Worm (Caenorhabditis elegans) whole organism, young adult: ENCODE data around the gene R186.8.
"Not testable (repeated sequence)": the region's sequence is repeated elsewhere in the genome, so short reads cannot be mapped to it uniquely, and the experiment has no call there.

Experiments used
- B0019.2 ChIP-seq: fragments of 200-800 bp; sonication (Bioruptor generic); conservative IDR thresholded peaks from 2 replicates; pipeline ENCODE4 v1.3.6; 2022; ENCODE audit warnings: missing genetic modification reagents, missing genetic modification characterization, missing compliant biosample characterization
- B0261.1 ChIP-seq: sonication (generic microtip); optimal IDR thresholded peaks from 2 replicates; lab custom pipeline; 2016; ENCODE audit warnings: mild to moderate bottlenecking, missing genetic modification characterization, moderate library complexity, missing compliant biosample characterization
- B0336.3 ChIP-seq: fragments of 200-800 bp; sonication (Bioruptor generic); IDR thresholded peaks from 2 replicates; pipeline ENCODE4 v1.3.6; 2022; ENCODE audit warnings: missing genetic modification characterization, missing compliant biosample characterization
- C06A6.2 ChIP-seq: fragments of 200-800 bp; sonication (Bioruptor generic); conservative IDR thresholded peaks from 2 replicates; pipeline ENCODE4 v1.3.6; 2022; ENCODE audit warnings: missing genetic modification characterization, missing compliant biosample characterization
- D2030.7 ChIP-seq: fragments of 200-800 bp; sonication (Bioruptor generic); IDR thresholded peaks from 2 replicates; pipeline ENCODE4 v1.3.6; 2022; ENCODE audit warnings: missing genetic modification reagents, missing genetic modification characterization, missing compliant biosample characterization
- F37B4.10 ChIP-seq: fragments of 200-800 bp; sonication (Bioruptor generic); IDR thresholded peaks from 2 replicates; pipeline ENCODE4 v1.3.6; 2022; ENCODE audit warnings: missing genetic modification characterization, missing compliant biosample characterization
- K11D2.4 ChIP-seq: fragments of 200-800 bp; sonication (Bioruptor generic); IDR thresholded peaks from 2 replicates; pipeline ENCODE4 v1.3.6; 2022; ENCODE audit warnings: missing genetic modification reagents, missing genetic modification characterization, missing compliant biosample characterization
- K12H6.12 ChIP-seq: fragments of 200-800 bp; sonication (Bioruptor generic); optimal IDR thresholded peaks from 2 replicates; lab custom pipeline; 2018; ENCODE audit warnings: mild to moderate bottlenecking, missing genetic modification characterization, missing compliant biosample characterization
- Y53G8AR.9 ChIP-seq: fragments of 200-800 bp; sonication (Bioruptor generic); conservative IDR thresholded peaks from 2 replicates; pipeline ENCODE4 v1.3.6; 2022; ENCODE audit warnings: missing genetic modification reagents, missing genetic modification characterization, missing compliant biosample characterization
- Y67H2A.10 ChIP-seq: fragments of 200-800 bp; sonication (Bioruptor generic); conservative IDR thresholded peaks from 2 replicates; pipeline ENCODE4 v1.3.6; 2022; ENCODE audit warnings: missing genetic modification reagents, missing genetic modification characterization, missing compliant biosample characterization
- Y95B8A.8 ChIP-seq: fragments of 200-800 bp; sonication (Bioruptor generic); IDR thresholded peaks from 2 replicates; pipeline ENCODE4 v1.3.6; 2022; ENCODE audit warnings: missing genetic modification reagents, missing genetic modification characterization, missing compliant biosample characterization
- attf-3 ChIP-seq: fragments of 200-800 bp; sonication (Bioruptor generic); conservative IDR thresholded peaks from 2 replicates; pipeline ENCODE4 v1.3.6; 2022; ENCODE audit warnings: missing genetic modification reagents, missing genetic modification characterization, missing compliant biosample characterization
- attf-6 ChIP-seq: fragments of 200-800 bp; sonication (Bioruptor generic); IDR thresholded peaks from 2 replicates; pipeline ENCODE4 v1.3.6; 2022; ENCODE audit warnings: missing genetic modification reagents, missing genetic modification characterization, missing compliant biosample characterization
- cebp-1 ChIP-seq, 2 experiments: fragments of 200-800 bp in 1 of 2; sonication (Bioruptor generic) in 1 of 2; sonication (generic microtip) in 1 of 2; IDR thresholded peaks in 1 of 2; optimal IDR thresholded peaks in 1 of 2; 2 replicates each; pipeline versions ENCODE4 v1.3.6 to Lab custom; 2017 to 2022; ENCODE audit warnings: missing compliant biosample characterization in 2 of 2, missing genetic modification characterization in 2 of 2, mild to moderate bottlenecking in 1 of 2, missing genetic modification reagents in 1 of 2, moderate library complexity in 1 of 2
- ceh-100 ChIP-seq: fragments of 200-800 bp; sonication (Bioruptor generic); IDR thresholded peaks from 2 replicates; pipeline ENCODE4 v1.3.6; 2022; ENCODE audit warnings: missing genetic modification reagents, missing genetic modification characterization, missing compliant biosample characterization
- ceh-27 ChIP-seq: fragments of 200-800 bp; sonication (Bioruptor generic); optimal IDR thresholded peaks from 2 replicates; lab custom pipeline; 2018; ENCODE audit warnings: mild to moderate bottlenecking, missing genetic modification characterization, moderate library complexity, missing compliant biosample characterization
- ceh-91 ChIP-seq: fragments of 200-800 bp; sonication (Bioruptor generic); IDR thresholded peaks from 2 replicates; pipeline ENCODE4 v1.3.6; 2022; ENCODE audit warnings: missing genetic modification reagents, missing genetic modification characterization, missing compliant biosample characterization
- dox-1 ChIP-seq: fragments of 200-800 bp; sonication (Bioruptor generic); IDR thresholded peaks from 2 replicates; pipeline ENCODE4 v1.3.6; 2022; ENCODE audit warnings: missing genetic modification reagents, missing genetic modification characterization, missing compliant biosample characterization
- dpl-1 ChIP-seq: fragments of 150-350 bp; optimal IDR thresholded peaks from 2 replicates; lab custom pipeline; 2014; ENCODE audit warnings: missing biosample characterization, missing genetic modification reagents, missing genetic modification characterization
- egl-18 ChIP-seq: fragments of 200-800 bp; sonication (Bioruptor generic); IDR thresholded peaks from 2 replicates; pipeline ENCODE4 v1.3.6; 2022; ENCODE audit warnings: missing genetic modification reagents, missing genetic modification characterization, missing compliant biosample characterization
- egl-44 ChIP-seq: fragments of 200-800 bp; sonication (Bioruptor generic); IDR thresholded peaks from 2 replicates; pipeline ENCODE4 v1.3.6; 2022; ENCODE audit warnings: missing genetic modification reagents, missing genetic modification characterization, missing compliant biosample characterization
- egrh-3 ChIP-seq: fragments of 200-800 bp; sonication (Bioruptor generic); IDR thresholded peaks from 2 replicates; pipeline ENCODE4 v1.3.6; 2022; ENCODE audit warnings: missing genetic modification reagents, missing genetic modification characterization, missing compliant biosample characterization
- ekl-4 ChIP-seq: fragments of 200-800 bp; sonication (Bioruptor generic); IDR thresholded peaks from 2 replicates; pipeline ENCODE4 v1.3.6; 2022; ENCODE audit warnings: missing genetic modification reagents, missing genetic modification characterization, missing compliant biosample characterization
- hmg-1.2 ChIP-seq: fragments of 200-800 bp; sonication (Bioruptor generic); IDR thresholded peaks from 2 replicates; pipeline ENCODE4 v1.3.6; 2022; ENCODE audit warnings: missing genetic modification reagents, missing genetic modification characterization, missing compliant biosample characterization
- let-607 ChIP-seq, 2 experiments: fragments of 200-800 bp in 1 of 2; sonication (Bioruptor generic) in 1 of 2; sonication (generic microtip) in 1 of 2; optimal IDR thresholded peaks; 2 replicates each; lab custom pipeline; 2016 to 2018; ENCODE audit warnings: mild to moderate bottlenecking in 2 of 2, missing compliant biosample characterization in 2 of 2, missing genetic modification characterization in 2 of 2, moderate library complexity in 2 of 2, missing genotype in 1 of 2
- lin-26 ChIP-seq: fragments of 200-800 bp; sonication (Bioruptor generic); IDR thresholded peaks from 2 replicates; pipeline ENCODE4 v1.3.6; 2022; ENCODE audit warnings: missing genetic modification reagents, missing genetic modification characterization, missing compliant biosample characterization
- lin-40 ChIP-seq: sonication (generic microtip); optimal IDR thresholded peaks from 2 replicates; lab custom pipeline; 2016; ENCODE audit warnings: missing genetic modification characterization, mild to moderate bottlenecking, missing compliant biosample characterization, missing genotype, missing genetic modification reagents
- lir-1 ChIP-seq: fragments of 200-800 bp; sonication (Bioruptor generic); conservative IDR thresholded peaks from 2 replicates; pipeline ENCODE4 v1.3.6; 2022; ENCODE audit warnings: missing genetic modification reagents, missing genetic modification characterization, missing compliant biosample characterization
- lsl-1 ChIP-seq: fragments of 200-800 bp; sonication (Bioruptor generic); optimal IDR thresholded peaks from 2 replicates; lab custom pipeline; 2018; ENCODE audit warnings: mild to moderate bottlenecking, missing genetic modification characterization, moderate library complexity, missing compliant biosample characterization
- madf-10 ChIP-seq: sonication (generic microtip); optimal IDR thresholded peaks from 2 replicates; lab custom pipeline; 2016; ENCODE audit warnings: mild to moderate bottlenecking, missing genetic modification characterization, missing compliant biosample characterization
- madf-3 ChIP-seq: fragments of 200-800 bp; sonication (Bioruptor generic); IDR thresholded peaks from 2 replicates; pipeline ENCODE4 v1.3.6; 2022; ENCODE audit warnings: missing genetic modification reagents, missing genetic modification characterization, missing compliant biosample characterization
- madf-6 ChIP-seq: fragments of 200-800 bp; sonication (Bioruptor generic); IDR thresholded peaks from 2 replicates; pipeline ENCODE4 v1.3.6; 2022; ENCODE audit warnings: missing genetic modification reagents, missing genetic modification characterization, missing compliant biosample characterization
- madf-8 ChIP-seq: fragments of 200-800 bp; sonication (Bioruptor generic); conservative IDR thresholded peaks from 2 replicates; pipeline ENCODE4 v1.3.6; 2022; ENCODE audit warnings: missing genetic modification reagents, missing genetic modification characterization, missing compliant biosample characterization
- mcd-1 ChIP-seq: fragments of 200-800 bp; sonication (Bioruptor generic); IDR thresholded peaks from 2 replicates; pipeline ENCODE4 v1.3.6; 2022; ENCODE audit warnings: missing genetic modification reagents, missing genetic modification characterization, missing compliant biosample characterization
- nfyb-1 ChIP-seq: fragments of 200-800 bp; sonication (Bioruptor generic); IDR thresholded peaks from 2 replicates; pipeline ENCODE4 v1.3.6; 2022; ENCODE audit warnings: missing genetic modification reagents, missing genetic modification characterization, missing compliant biosample characterization
- nhr-90 ChIP-seq: sonication (generic microtip); optimal IDR thresholded peaks from 2 replicates; lab custom pipeline; 2016; ENCODE audit warnings: missing genotype, mild to moderate bottlenecking, missing genetic modification characterization, missing compliant biosample characterization
- pbrm-1 ChIP-seq: fragments of 200-800 bp; sonication (Bioruptor generic); IDR thresholded peaks from 2 replicates; pipeline ENCODE4 v1.3.6; 2022; ENCODE audit warnings: missing genetic modification reagents, missing genetic modification characterization, missing compliant biosample characterization
- rcor-1 ChIP-seq: fragments of 200-800 bp; sonication (Bioruptor generic); IDR thresholded peaks from 2 replicates; pipeline ENCODE4 v1.3.6; 2022; ENCODE audit warnings: missing genetic modification reagents, missing genetic modification characterization, missing compliant biosample characterization
- snpc-4 ChIP-seq, 5 experiments: fragments of 150-350 bp in 1 of 5; sonication (generic microtip) in 4 of 5; optimal IDR thresholded peaks; 2 replicates each; lab custom pipeline; 2014 to 2018; ENCODE audit warnings: missing genetic modification characterization in 5 of 5, missing biosample characterization in 3 of 5, antibody characterized with exemption in 2 of 5, mild to moderate bottlenecking in 2 of 5, missing compliant biosample characterization in 2 of 5, missing genotype in 2 of 5, moderate library complexity in 2 of 5, missing genetic modification reagents in 1 of 5
- somi-1 ChIP-seq: fragments of 200-800 bp; sonication (Bioruptor generic); optimal IDR thresholded peaks from 2 replicates; lab custom pipeline; 2018; ENCODE audit warnings: mild to moderate bottlenecking, missing genetic modification characterization, missing compliant biosample characterization
- tbp1 ChIP-seq: fragments of 200-800 bp; sonication (Bioruptor generic); optimal IDR thresholded peaks from 2 replicates; lab custom pipeline; 2018; ENCODE audit warnings: mild to moderate bottlenecking, missing genetic modification characterization, missing compliant biosample characterization
- tlf-1 ChIP-seq: fragments of 200-800 bp; sonication (Bioruptor generic); optimal IDR thresholded peaks from 2 replicates; lab custom pipeline; 2018; ENCODE audit warnings: mild to moderate bottlenecking, missing genetic modification characterization, missing compliant biosample characterization
- ztf-26 ChIP-seq: sonication (generic microtip); optimal IDR thresholded peaks from 2 replicates; lab custom pipeline; 2017; ENCODE audit warnings: missing genetic modification characterization, missing compliant biosample characterization
- ztf-28 ChIP-seq: fragments of 200-800 bp; sonication (Bioruptor generic); IDR thresholded peaks from 2 replicates; pipeline ENCODE4 v1.3.6; 2022; ENCODE audit warnings: missing genetic modification reagents, missing genetic modification characterization, missing compliant biosample characterization
- ztf-6 ChIP-seq: fragments of 200-800 bp; sonication (Bioruptor generic); IDR thresholded peaks from 2 replicates; pipeline ENCODE4 v1.3.6; 2022; ENCODE audit warnings: missing genetic modification reagents, missing genetic modification characterization, missing compliant biosample characterization

Gene R186.8

ce11 chrV:12967925-12968327, at the start of gene R186.8:
Gene R186.8, minus strand, starts transcription at chrV:12967982.
- TF ChIP-seq B0336.3 (GFP tag; lab: Robert Waterston, UW), result peak; percentile 76; the same call in 1 of the 2 replicates
- TF ChIP-seq egl-18, result 0 out of 2 replicates have a peak, but pooled peaks have one; percentile 56
- peak; percentile 83 for TF ChIP-seq lin-40 (tag; lab: Kevin White, UChicago)
- TF ChIP-seq B0019.2 (GFP tag; lab: Robert Waterston, UW), result peak; percentile 63; the same call in 1 of the 2 replicates
- TF ChIP-seq lin-26 (GFP tag; lab: Robert Waterston, UW), result peak; percentile 68; the same call in 1 of the 2 replicates
- TF ChIP-seq cebp-1 (GFP tag; IDR thresholded peaks at IDR 0.05; lab: Robert Waterston, UW), result peak; percentile 57; the same call in 1 of the 2 replicates
- peak; percentile 58 for TF ChIP-seq cebp-1 (tag; optimal IDR thresholded peaks at IDR 0.05; lab: Kevin White, UChicago)
- TF ChIP-seq egrh-3 (GFP tag; lab: Robert Waterston, UW), result peak; percentile 57; the same call in 1 of the 2 replicates
- TF ChIP-seq C06A6.2 (GFP tag; lab: Robert Waterston, UW), result peak; percentile 40; the same call in 1 of the 2 replicates
- peak; percentile 98 for TF ChIP-seq mcd-1 (GFP tag; lab: Robert Waterston, UW)
- 0 out of 2 replicates have a peak, but pooled peaks have one; percentile 7 for TF ChIP-seq ztf-6 (GFP tag; lab: Robert Waterston, UW)
- peak; percentile 66; the same call in 1 of the 2 replicates for TF ChIP-seq Y95B8A.8 (GFP tag; lab: Robert Waterston, UW)
- TF ChIP-seq K11D2.4 (GFP tag; lab: Robert Waterston, UW), result peak; percentile 91
- peak; percentile 68 for TF ChIP-seq madf-6
- TF ChIP-seq hmg-1.2, result peak; percentile 92
- peak; percentile 70 for TF ChIP-seq Y53G8AR.9 (GFP tag; lab: Robert Waterston, UW)
- peak; percentile 79 for TF ChIP-seq D2030.7 (GFP tag; lab: Robert Waterston, UW)
- peak; percentile 91 to 94 for TF ChIP-seq let-607 (tag; optimal IDR thresholded peaks at IDR 0.05; lab: Kevin White, UChicago)
- TF ChIP-seq nfyb-1, result peak; percentile 86
- TF ChIP-seq pbrm-1 (GFP tag; lab: Robert Waterston, UW), result peak; percentile 89
- not testable (repeated sequence) for TF ChIP-seq snpc-4 (GFP tag; optimal IDR thresholded peaks at IDR 0.05; lab: Kevin White, UChicago)
- TF ChIP-seq snpc-4 (tag; optimal IDR thresholded peaks at IDR 0.05; lab: Kevin White, UChicago), result peak in 2 of 4 experiments; percentile 58 to 64
- TF ChIP-seq ztf-26 (tag; lab: Kevin White, UChicago), result peak; percentile 71
- TF ChIP-seq egl-44, result 0 out of 2 replicates have a peak, but pooled peaks have one; percentile 49
- 0 out of 2 replicates have a peak, but pooled peaks have one; percentile 18 for TF ChIP-seq ztf-28 (GFP tag; lab: Robert Waterston, UW)
- TF ChIP-seq B0261.1 (tag; lab: Kevin White, UChicago), result peak; percentile 8
- TF ChIP-seq lsl-1 (GFP tag; lab: Kevin White, UChicago), result peak; percentile 76
- peak; percentile 78 for TF ChIP-seq ekl-4 (GFP tag; lab: Robert Waterston, UW)
- TF ChIP-seq madf-10 (tag; lab: Kevin White, UChicago), result peak; percentile 15
- TF ChIP-seq ceh-27 (GFP tag; lab: Kevin White, UChicago), result peak; percentile 40
- TF ChIP-seq dox-1 (GFP tag; lab: Robert Waterston, UW), result peak; percentile 97
- TF ChIP-seq madf-8 (GFP tag; lab: Robert Waterston, UW), result peak; percentile 28; the same call in 1 of the 2 replicates
- TF ChIP-seq K12H6.12 (tag; lab: Kevin White, UChicago), result peak; percentile 67
- TF ChIP-seq F37B4.10, result 0 out of 2 replicates have a peak, but pooled peaks have one; percentile 70
- TF ChIP-seq madf-3 (GFP tag; lab: Robert Waterston, UW), result peak; percentile 78; the same call in 1 of the 2 replicates
- TF ChIP-seq nhr-90 (tag; lab: Kevin White, UChicago), result peak; percentile 16
- peak; percentile 88 for TF ChIP-seq attf-3 (GFP tag; lab: Robert Waterston, UW)
- TF ChIP-seq lir-1 (GFP tag; lab: Robert Waterston, UW), result 0 out of 2 replicates have a peak, but pooled peaks have one; percentile 32
- TF ChIP-seq ceh-91, result peak; percentile 89
- peak; percentile 72 for TF ChIP-seq ceh-100 (GFP tag; lab: Robert Waterston, UW)
- peak; percentile 68; the same call in 1 of the 2 replicates for TF ChIP-seq Y67H2A.10 (GFP tag; lab: Robert Waterston, UW)
- peak; percentile 60 for TF ChIP-seq tbp1 (GFP tag; lab: Kevin White, UChicago)
- peak; percentile 57 for TF ChIP-seq tlf-1
- peak; percentile 29; the same call in 1 of the 2 replicates for TF ChIP-seq attf-6 (GFP tag; lab: Robert Waterston, UW)
- TF ChIP-seq somi-1 (GFP tag; lab: Kevin White, UChicago), result peak; percentile 63
- TF ChIP-seq rcor-1 (GFP tag; lab: Robert Waterston, UW), result peak; percentile 81
- peak; percentile 19 for TF ChIP-seq dpl-1 (GFP tag; lab: Kevin White, UChicago)
